Worm (Caenorhabditis elegans) whole organism, L3 larva: ENCODE measurements around the gene lea-1.

Experiments used
- aly-2 ChIP-seq: fragments of 150-350 bp; optimal IDR thresholded peaks from 2 replicates; lab custom pipeline; 2014; ENCODE audit warnings: missing biosample characterization, missing genetic modification characterization
- ceh-82 ChIP-seq: fragments of 150-350 bp; optimal IDR thresholded peaks from 2 replicates; lab custom pipeline; 2014; ENCODE audit warnings: missing biosample characterization, missing genetic modification characterization
- nhr-11 ChIP-seq: fragments of 150-350 bp; optimal IDR thresholded peaks from 2 replicates; lab custom pipeline; 2014; ENCODE audit warnings: missing biosample characterization, missing genetic modification characterization
- nhr-23 ChIP-seq: fragments of 150-350 bp; optimal IDR thresholded peaks from 2 replicates; lab custom pipeline; 2014; ENCODE audit warnings: missing biosample characterization, missing genetic modification reagents, missing genetic modification characterization
- unc-39 ChIP-seq: sonication (generic microtip); optimal IDR thresholded peaks from 4 replicates; lab custom pipeline; 2017; ENCODE audit warnings: missing biosample characterization, missing genetic modification characterization
- unc-62 ChIP-seq: fragments of 150-350 bp; sonication (generic microtip); optimal IDR thresholded peaks from 4 replicates; lab custom pipeline; 2014; ENCODE audit warnings: missing biosample characterization, missing genetic modification reagents, missing genetic modification characterization

DNA sequence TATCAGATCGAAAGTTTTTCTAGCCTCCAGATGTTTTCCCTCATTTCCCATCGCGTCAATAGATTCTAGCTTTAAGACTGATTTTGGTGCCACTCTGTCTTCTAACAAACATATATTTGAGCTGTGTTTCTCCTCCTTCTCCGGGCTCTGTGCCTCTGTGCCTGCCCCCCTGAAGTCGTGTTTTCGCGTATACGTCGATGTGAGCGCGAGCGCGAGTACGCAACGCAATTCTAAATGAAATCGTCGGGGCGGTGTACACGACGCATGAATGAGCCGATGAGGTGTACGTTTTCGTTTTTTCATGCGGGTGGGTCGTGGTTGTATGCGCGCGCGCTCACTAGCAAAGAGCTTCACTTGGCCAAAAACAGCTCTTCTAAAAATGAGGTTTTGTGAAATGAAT lies 45.8 kb upstream of the lea-1 start:
- TF ChIP-seq ceh-82 (tag; lab: Kevin White, UChicago) (no peak), unc-39 (tag; lab: Kevin White, UChicago) (no peak), aly-2 (tag; lab: Kevin White, UChicago) (no peak), nhr-23 (no peak), nhr-11 (no peak), unc-62 (no peak)
